Worm (Caenorhabditis elegans) whole organism, young adult: ENCODE measurements around the gene F47B7.3.

ENCODE experiments used
- F22D6.2 ChIP-seq: sonication (generic microtip); optimal IDR thresholded peaks from 2 replicates; lab custom pipeline; 2016; ENCODE audit warnings: mild to moderate bottlenecking, missing genetic modification characterization, missing compliant biosample characterization
- T07F8.4 ChIP-seq: sonication (generic microtip); optimal IDR thresholded peaks from 2 replicates; lab custom pipeline; 2016; ENCODE audit warnings: mild to moderate bottlenecking, missing genetic modification characterization, moderate library complexity, missing compliant biosample characterization
- rpc-1 ChIP-seq, 2 experiments: fragments of 150-350 bp in 1 of 2; sonication (generic microtip) in 1 of 2; optimal IDR thresholded peaks; 2 replicates each; lab custom pipeline; 2014 to 2018; ENCODE audit warnings: missing biosample characterization in 1 of 2, missing genetic modification characterization in 1 of 2, missing genetic modification reagents in 1 of 2, missing genotype in 1 of 2

DNA sequence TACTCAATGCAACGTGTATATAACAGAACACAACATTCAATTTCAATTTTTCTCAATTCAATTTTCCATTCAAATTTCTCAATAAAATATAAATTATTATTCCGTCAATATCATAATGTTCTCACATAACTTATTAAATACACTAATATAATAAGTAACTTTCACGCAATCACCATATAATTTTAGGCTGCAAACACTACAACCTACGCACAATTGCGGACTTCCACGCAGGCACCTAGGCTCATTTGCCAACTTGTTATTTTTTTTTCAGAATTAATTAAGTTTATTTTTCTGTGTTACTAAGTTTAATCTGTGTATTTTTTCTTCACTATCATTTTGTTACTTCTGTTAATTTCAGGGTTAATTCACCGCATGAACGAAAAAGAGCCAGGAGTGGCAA lies 8.2 kb upstream of the F47B7.3 start, which contains the start of gene F47B7.2:
- TF ChIP-seq F22D6.2 (no peak), T07F8.4 (no peak), rpc-1 (optimal IDR thresholded peaks at IDR 0.05; lab: Kevin White, UChicago) (no peak), rpc-1 (tag; optimal IDR thresholded peaks at IDR 0.05; lab: Kevin White, UChicago) (no peak)
